Worm (Caenorhabditis elegans) whole organism, young adult: ENCODE data around the gene K09C4.10.

ENCODE experiments used
- B0336.3 ChIP-seq: fragments of 200-800 bp; sonication (Bioruptor generic); IDR thresholded peaks from 2 replicates; pipeline ENCODE4 v1.3.6; 2022; ENCODE audit warnings: missing genetic modification characterization, missing compliant biosample characterization
- F37B4.10 ChIP-seq: fragments of 200-800 bp; sonication (Bioruptor generic); IDR thresholded peaks from 2 replicates; pipeline ENCODE4 v1.3.6; 2022; ENCODE audit warnings: missing genetic modification characterization, missing compliant biosample characterization
- ama-1 ChIP-seq, 3 experiments: fragments of 150-350 bp in 1 of 3; sonication (generic microtip) in 2 of 3; optimal IDR thresholded peaks; 2 replicates each; lab custom pipeline; 2014 to 2018; ENCODE audit warnings: missing biosample characterization in 2 of 3, missing genetic modification characterization in 2 of 3, missing genetic modification reagents in 2 of 3
- bed-1 ChIP-seq: fragments of 200-800 bp; sonication (Bioruptor generic); IDR thresholded peaks from 2 replicates; pipeline ENCODE4 v1.3.6; 2022; ENCODE audit warnings: missing genetic modification reagents, missing genetic modification characterization, missing compliant biosample characterization
- cebp-1 ChIP-seq, 2 experiments: fragments of 200-800 bp in 1 of 2; sonication (Bioruptor generic) in 1 of 2; sonication (generic microtip) in 1 of 2; IDR thresholded peaks in 1 of 2; optimal IDR thresholded peaks in 1 of 2; 2 replicates each; pipeline versions ENCODE4 v1.3.6 to Lab custom; 2017 to 2022; ENCODE audit warnings: missing compliant biosample characterization in 2 of 2, missing genetic modification characterization in 2 of 2, mild to moderate bottlenecking in 1 of 2, missing genetic modification reagents in 1 of 2, moderate library complexity in 1 of 2
- nfya-2 ChIP-seq: fragments of 200-800 bp; sonication (Bioruptor generic); IDR thresholded peaks from 2 replicates; pipeline ENCODE4 v1.3.6; 2022; ENCODE audit warnings: missing genetic modification reagents, missing genetic modification characterization, missing compliant biosample characterization
- unc-62 ChIP-seq: fragments of 150-350 bp; optimal IDR thresholded peaks from 2 replicates; lab custom pipeline; 2014; ENCODE audit warnings: missing biosample characterization, missing genetic modification reagents, missing genetic modification characterization

- TF ChIP-seq nfya-2 (GFP tag; lab: Robert Waterston, UW) (no peak), B0336.3 (GFP tag; lab: Robert Waterston, UW) (peak; percentile 70; the same call in 1 of the 2 replicates), unc-62 (GFP tag; lab: Kevin White, UChicago) (peak; percentile 31), bed-1 (no peak), cebp-1 (GFP tag; IDR thresholded peaks at IDR 0.05; lab: Robert Waterston, UW) (no peak), cebp-1 (tag; optimal IDR thresholded peaks at IDR 0.05; lab: Kevin White, UChicago) (no peak), F37B4.10 (no peak), ama-1 (optimal IDR thresholded peaks at IDR 0.05; lab: Kevin White, UChicago) (no peak), ama-1 (GFP tag; optimal IDR thresholded peaks at IDR 0.05; lab: Kevin White, UChicago) (no peak)
These were observed 10.1 kb upstream of the K09C4.10 start for ce11 chrX:3290147-3290546.
